Worm (Caenorhabditis elegans) whole organism, L1 larva: ENCODE results near the gene H01M10.1.

Source experiments
- C04F5.9 ChIP-seq: sonication (generic microtip); optimal IDR thresholded peaks from 2 replicates; lab custom pipeline; 2016; ENCODE audit warnings: missing genetic modification characterization, missing compliant biosample characterization
- fkh-4 ChIP-seq: sonication (generic microtip); optimal IDR thresholded peaks from 2 replicates; lab custom pipeline; 2016; ENCODE audit warnings: missing compliant biosample characterization, missing genetic modification characterization, borderline replicate concordance
- skn-1 ChIP-seq: fragments of 150-350 bp; optimal IDR thresholded peaks from 2 replicates; lab custom pipeline; 2014; ENCODE audit warnings: missing biosample characterization, missing genetic modification characterization

ce11 chrX:2577442-2577841 is 2.9 kb downstream of the H01M10.1 start, which contains the start of gene ttr-42:
- TF ChIP-seq C04F5.9 (tag; lab: Kevin White, UChicago) (no peak), fkh-4 (tag; lab: Kevin White, UChicago) (no peak), skn-1 (tag; lab: Kevin White, UChicago) (no peak)
